Worm (Caenorhabditis elegans) whole organism, young adult: ENCODE results near the gene T12A2.3.

Source experiments
- C06A6.2 ChIP-seq: fragments of 200-800 bp; sonication (Bioruptor generic); conservative IDR thresholded peaks from 2 replicates; pipeline ENCODE4 v1.3.6; 2022; ENCODE audit warnings: missing genetic modification characterization, missing compliant biosample characterization
- C17E4.6 ChIP-seq: fragments of 200-800 bp; sonication (Bioruptor generic); IDR thresholded peaks from 2 replicates; pipeline ENCODE4 v1.3.6; 2022; ENCODE audit warnings: missing genetic modification reagents, missing genetic modification characterization, missing compliant biosample characterization
- F10E7.11 ChIP-seq: sonication (generic microtip); optimal IDR thresholded peaks from 2 replicates; lab custom pipeline; 2017; ENCODE audit warnings: mild to moderate bottlenecking, missing genetic modification characterization, moderate library complexity, missing compliant biosample characterization
- F23B12.7 ChIP-seq: sonication (generic microtip); optimal IDR thresholded peaks from 2 replicates; lab custom pipeline; 2017; ENCODE audit warnings: missing genetic modification characterization, mild to moderate bottlenecking, missing compliant biosample characterization, antibody characterized with exemption, moderate library complexity; ENCODE audit not compliant: insufficient read depth
- F39B2.1 ChIP-seq: fragments of 200-800 bp; sonication (Bioruptor generic); IDR thresholded peaks from 2 replicates; pipeline ENCODE4 v1.3.6; 2022; ENCODE audit warnings: missing genetic modification reagents, missing genetic modification characterization, missing compliant biosample characterization
- F52B5.7 ChIP-seq: sonication (generic microtip); optimal IDR thresholded peaks from 2 replicates; lab custom pipeline; 2016; ENCODE audit warnings: mild to moderate bottlenecking, missing genetic modification characterization, missing compliant biosample characterization
- K11D2.4 ChIP-seq: fragments of 200-800 bp; sonication (Bioruptor generic); IDR thresholded peaks from 2 replicates; pipeline ENCODE4 v1.3.6; 2022; ENCODE audit warnings: missing genetic modification reagents, missing genetic modification characterization, missing compliant biosample characterization
- T07F8.4 ChIP-seq: sonication (generic microtip); optimal IDR thresholded peaks from 2 replicates; lab custom pipeline; 2016; ENCODE audit warnings: mild to moderate bottlenecking, missing genetic modification characterization, moderate library complexity, missing compliant biosample characterization
- T26A5.8 ChIP-seq: sonication (generic microtip); optimal IDR thresholded peaks from 2 replicates; lab custom pipeline; 2016; ENCODE audit warnings: missing genetic modification characterization, missing compliant biosample characterization
- Y53F4B.3 ChIP-seq: fragments of 200-800 bp; sonication (Bioruptor generic); IDR thresholded peaks from 2 replicates; pipeline ENCODE4 v1.3.6; 2022; ENCODE audit warnings: missing genetic modification reagents, missing genetic modification characterization, missing compliant biosample characterization
- Y67H2A.10 ChIP-seq: fragments of 200-800 bp; sonication (Bioruptor generic); conservative IDR thresholded peaks from 2 replicates; pipeline ENCODE4 v1.3.6; 2022; ENCODE audit warnings: missing genetic modification reagents, missing genetic modification characterization, missing compliant biosample characterization
- ZK185.1 ChIP-seq: sonication (generic microtip); optimal IDR thresholded peaks from 2 replicates; lab custom pipeline; 2016; ENCODE audit warnings: mild to moderate bottlenecking, missing genetic modification characterization, missing compliant biosample characterization; ENCODE audit not compliant: poor library complexity, severe bottlenecking
- akir-1 ChIP-seq: fragments of 200-800 bp; sonication (Bioruptor generic); optimal IDR thresholded peaks from 2 replicates; lab custom pipeline; 2018; ENCODE audit warnings: mild to moderate bottlenecking, missing genetic modification characterization, moderate library complexity, missing compliant biosample characterization
- attf-3 ChIP-seq: fragments of 200-800 bp; sonication (Bioruptor generic); conservative IDR thresholded peaks from 2 replicates; pipeline ENCODE4 v1.3.6; 2022; ENCODE audit warnings: missing genetic modification reagents, missing genetic modification characterization, missing compliant biosample characterization
- ceh-40 ChIP-seq: fragments of 200-800 bp; sonication (Bioruptor generic); IDR thresholded peaks from 2 replicates; pipeline ENCODE4 v1.3.6; 2022; ENCODE audit warnings: missing genetic modification characterization, missing compliant biosample characterization
- dox-1 ChIP-seq: fragments of 200-800 bp; sonication (Bioruptor generic); IDR thresholded peaks from 2 replicates; pipeline ENCODE4 v1.3.6; 2022; ENCODE audit warnings: missing genetic modification reagents, missing genetic modification characterization, missing compliant biosample characterization
- dpl-1 ChIP-seq: fragments of 150-350 bp; optimal IDR thresholded peaks from 2 replicates; lab custom pipeline; 2014; ENCODE audit warnings: missing biosample characterization, missing genetic modification reagents, missing genetic modification characterization
- egl-18 ChIP-seq: fragments of 200-800 bp; sonication (Bioruptor generic); IDR thresholded peaks from 2 replicates; pipeline ENCODE4 v1.3.6; 2022; ENCODE audit warnings: missing genetic modification reagents, missing genetic modification characterization, missing compliant biosample characterization
- egrh-3 ChIP-seq: fragments of 200-800 bp; sonication (Bioruptor generic); IDR thresholded peaks from 2 replicates; pipeline ENCODE4 v1.3.6; 2022; ENCODE audit warnings: missing genetic modification reagents, missing genetic modification characterization, missing compliant biosample characterization
- gei-17 ChIP-seq: fragments of 200-800 bp; sonication (Bioruptor generic); optimal IDR thresholded peaks from 2 replicates; lab custom pipeline; 2018; ENCODE audit warnings: mild to moderate bottlenecking, missing genetic modification characterization, missing compliant biosample characterization
- him-1 ChIP-seq: sonication (generic microtip); optimal IDR thresholded peaks from 2 replicates; lab custom pipeline; 2016; ENCODE audit warnings: missing genotype, missing genetic modification reagents, missing genetic modification characterization, missing compliant biosample characterization
- hmg-20 ChIP-seq: fragments of 200-800 bp; sonication (Bioruptor generic); IDR thresholded peaks from 2 replicates; pipeline ENCODE4 v1.3.6; 2022; ENCODE audit warnings: missing genetic modification reagents, missing genetic modification characterization, missing compliant biosample characterization
- hsf-1 ChIP-seq: fragments of 200-800 bp; sonication (Bioruptor generic); IDR thresholded peaks from 2 replicates; pipeline ENCODE4 v1.3.6; 2022; ENCODE audit warnings: missing genetic modification reagents, missing genetic modification characterization, missing compliant biosample characterization
- lin-26 ChIP-seq: fragments of 200-800 bp; sonication (Bioruptor generic); IDR thresholded peaks from 2 replicates; pipeline ENCODE4 v1.3.6; 2022; ENCODE audit warnings: missing genetic modification reagents, missing genetic modification characterization, missing compliant biosample characterization
- lin-35 ChIP-seq, 3 experiments: fragments of 150-350 bp in 2 of 3; sonication (generic microtip) in 1 of 3; optimal IDR thresholded peaks; 2 replicates each; lab custom pipeline; 2014 to 2018; ENCODE audit warnings: missing biosample characterization in 3 of 3, missing genetic modification characterization in 3 of 3, missing genetic modification reagents in 3 of 3
- lin-54 ChIP-seq: fragments of 200-800 bp; sonication (Bioruptor generic); optimal IDR thresholded peaks from 2 replicates; lab custom pipeline; 2018; ENCODE audit warnings: mild to moderate bottlenecking, missing genetic modification characterization, missing compliant biosample characterization
- lir-1 ChIP-seq: fragments of 200-800 bp; sonication (Bioruptor generic); conservative IDR thresholded peaks from 2 replicates; pipeline ENCODE4 v1.3.6; 2022; ENCODE audit warnings: missing genetic modification reagents, missing genetic modification characterization, missing compliant biosample characterization
- lsl-1 ChIP-seq: fragments of 200-800 bp; sonication (Bioruptor generic); optimal IDR thresholded peaks from 2 replicates; lab custom pipeline; 2018; ENCODE audit warnings: mild to moderate bottlenecking, missing genetic modification characterization, moderate library complexity, missing compliant biosample characterization
- madf-8 ChIP-seq: fragments of 200-800 bp; sonication (Bioruptor generic); conservative IDR thresholded peaks from 2 replicates; pipeline ENCODE4 v1.3.6; 2022; ENCODE audit warnings: missing genetic modification reagents, missing genetic modification characterization, missing compliant biosample characterization
- nhr-179 ChIP-seq: sonication (generic microtip); optimal IDR thresholded peaks from 2 replicates; lab custom pipeline; 2016; ENCODE audit warnings: mild to moderate bottlenecking, missing genetic modification characterization, missing compliant biosample characterization
- repo-1 ChIP-seq: sonication (generic microtip); optimal IDR thresholded peaks from 2 replicates; lab custom pipeline; 2017; ENCODE audit warnings: mild to moderate bottlenecking, missing genetic modification characterization, missing compliant biosample characterization
- rpc-1 ChIP-seq, 2 experiments: fragments of 150-350 bp in 1 of 2; sonication (generic microtip) in 1 of 2; optimal IDR thresholded peaks; 2 replicates each; lab custom pipeline; 2014 to 2018; ENCODE audit warnings: missing biosample characterization in 1 of 2, missing genetic modification characterization in 1 of 2, missing genetic modification reagents in 1 of 2, missing genotype in 1 of 2
- snpc-3.4 ChIP-seq: sonication (generic microtip); optimal IDR thresholded peaks from 2 replicates; lab custom pipeline; 2017; ENCODE audit warnings: missing genetic modification characterization, mild to moderate bottlenecking, missing compliant biosample characterization, antibody characterized with exemption, moderate library complexity, missing genotype, missing genetic modification reagents
- tbp1 ChIP-seq: fragments of 200-800 bp; sonication (Bioruptor generic); optimal IDR thresholded peaks from 2 replicates; lab custom pipeline; 2018; ENCODE audit warnings: mild to moderate bottlenecking, missing genetic modification characterization, missing compliant biosample characterization
- tbx-9 ChIP-seq: sonication (generic microtip); optimal IDR thresholded peaks from 2 replicates; lab custom pipeline; 2016; ENCODE audit warnings: borderline replicate concordance, missing genetic modification characterization, inconsistent platforms, missing compliant biosample characterization
- xnd-1 ChIP-seq: sonication (generic microtip); optimal IDR thresholded peaks from 2 replicates; lab custom pipeline; 2016; ENCODE audit warnings: missing genotype, missing genetic modification reagents, missing genetic modification characterization, missing compliant biosample characterization
- zfh-2 ChIP-seq: fragments of 200-800 bp; sonication (Bioruptor generic); conservative IDR thresholded peaks from 2 replicates; pipeline ENCODE4 v1.3.6; 2022; ENCODE audit warnings: missing genetic modification reagents, missing genetic modification characterization, missing compliant biosample characterization
- zim-3 ChIP-seq: sonication (generic microtip); optimal IDR thresholded peaks from 2 replicates; lab custom pipeline; 2017; ENCODE audit warnings: mild to moderate bottlenecking, missing genetic modification characterization, moderate library complexity, missing compliant biosample characterization
- ztf-25 ChIP-seq: fragments of 200-800 bp; sonication (Bioruptor generic); IDR thresholded peaks from 2 replicates; pipeline ENCODE4 v1.3.6; 2022; ENCODE audit warnings: missing genetic modification reagents, missing genetic modification characterization, missing compliant biosample characterization
- ztf-26 ChIP-seq: sonication (generic microtip); optimal IDR thresholded peaks from 2 replicates; lab custom pipeline; 2017; ENCODE audit warnings: missing genetic modification characterization, missing compliant biosample characterization
- ztf-3 ChIP-seq: fragments of 200-800 bp; sonication (Bioruptor generic); optimal IDR thresholded peaks from 2 replicates; lab custom pipeline; 2018; ENCODE audit warnings: mild to moderate bottlenecking, missing genetic modification characterization, missing compliant biosample characterization

Gene T12A2.3

ce11 chrIII:6210215-6210822 is 30.3 kb upstream of the T12A2.3 start (continued):
- TF ChIP-seq zim-3 (tag; lab: Kevin White, UChicago) (no peak), ceh-40 (no peak), lin-35 (GFP tag; optimal IDR thresholded peaks at IDR 0.05; lab: Kevin White, UChicago) (no peak), hsf-1 (no peak), K11D2.4 (no peak), F10E7.11 (tag; lab: Kevin White, UChicago) (no peak), Y53F4B.3 (GFP tag; lab: Robert Waterston, UW) (no peak), F52B5.7 (tag; lab: Kevin White, UChicago) (no peak), him-1 (peak; percentile 73), C17E4.6 (GFP tag; lab: Robert Waterston, UW) (no peak), dox-1 (no peak; the same call in 1 of the 2 replicates), gei-17 (GFP tag; lab: Kevin White, UChicago) (no peak), repo-1 (tag; lab: Kevin White, UChicago) (peak; percentile 21), lsl-1 (GFP tag; lab: Kevin White, UChicago) (peak; percentile 62), hmg-20 (no peak), ztf-3 (GFP tag; lab: Kevin White, UChicago) (no peak), attf-3 (GFP tag; lab: Robert Waterston, UW) (no peak), egrh-3 (GFP tag; lab: Robert Waterston, UW) (no peak), snpc-3.4 (tag; lab: Kevin White, UChicago) (peak; percentile 69), F39B2.1 (GFP tag; lab: Robert Waterston, UW) (no peak), zfh-2 (GFP tag; lab: Robert Waterston, UW) (no peak), tbx-9 (no peak), Y67H2A.10 (GFP tag; lab: Robert Waterston, UW) (no peak), madf-8 (no peak), lin-54 (peak; percentile 12), dpl-1 (GFP tag; lab: Kevin White, UChicago) (no peak), ztf-26 (no peak), rpc-1 (optimal IDR thresholded peaks at IDR 0.05; lab: Kevin White, UChicago) (no peak), rpc-1 (tag; optimal IDR thresholded peaks at IDR 0.05; lab: Kevin White, UChicago) (peak; percentile 7), lir-1 (0 out of 2 replicates have a peak, but pooled peaks have one; percentile 9), akir-1 (no peak)

DNA sequence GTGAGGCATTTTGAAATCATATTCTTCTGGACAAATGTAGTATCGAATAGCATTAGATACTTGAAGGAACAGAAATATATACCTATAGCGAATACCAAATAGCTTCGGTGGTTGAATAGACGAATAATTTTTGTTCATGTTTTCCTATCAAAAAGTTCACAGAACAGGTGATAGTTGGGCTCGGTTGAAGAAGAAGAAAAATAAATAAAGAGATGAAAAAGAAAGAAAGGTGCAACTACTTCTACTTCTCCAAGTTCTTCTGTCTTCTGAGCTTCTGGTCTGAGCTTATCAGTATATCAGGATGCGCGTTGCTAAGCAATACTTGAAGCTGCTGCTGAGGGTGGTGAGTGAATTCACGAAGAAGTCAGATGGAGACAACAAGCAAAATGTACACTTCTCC is 26.7 kb upstream of the T12A2.3 start, which contains the start of gene C23G10.10:
C23G10.10 (minus strand) TSS at position 101 of the 400 bp plus-strand sequence.
- TF ChIP-seq ZK185.1 (tag; lab: Kevin White, UChicago) (no peak), ztf-25 (GFP tag; lab: Robert Waterston, UW) (no peak), nhr-179 (tag; lab: Kevin White, UChicago) (no peak), T07F8.4 (no peak), C06A6.2 (GFP tag; lab: Robert Waterston, UW) (no peak)

DNA sequence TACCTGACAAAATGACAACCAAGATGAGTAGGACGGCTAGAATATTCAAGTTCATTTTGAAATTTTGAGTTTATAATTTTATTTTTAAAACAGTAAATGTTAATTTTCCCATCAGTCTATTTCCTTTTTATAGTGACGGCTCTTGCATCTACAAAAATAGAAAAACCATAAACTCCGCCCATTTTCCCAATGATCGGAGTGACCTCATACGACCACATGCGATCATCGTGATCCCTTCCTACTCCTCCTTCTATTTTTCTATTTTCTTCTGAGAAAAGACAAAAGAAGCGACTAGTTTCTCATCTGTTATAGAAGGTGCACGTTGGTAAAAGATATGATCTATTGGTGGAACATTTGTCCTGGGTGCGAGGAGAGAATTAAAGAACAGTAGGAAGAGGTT is 25.2 kb upstream of the T12A2.3 start, which contains the start of gene C23G10.11:
C23G10.11 (minus strand) TSS at position 101 of the 400 bp plus-strand sequence.
- TF ChIP-seq hsf-1 (no peak), egl-18 (GFP tag; lab: Robert Waterston, UW) (no peak), tbp1 (GFP tag; lab: Kevin White, UChicago) (no peak), xnd-1 (tag; lab: Kevin White, UChicago) (no peak), lin-26 (GFP tag; lab: Robert Waterston, UW) (no peak), F23B12.7 (tag; lab: Kevin White, UChicago) (no peak), ztf-26 (no peak), T26A5.8 (tag; lab: Kevin White, UChicago) (no peak)
